Worm (Caenorhabditis elegans): Measurements from ENCODE around the gene hid-1.
A peak's percentile ranks its signal among the peaks of the same experiment; 100 is the strongest.

hid-1 gene

DNA sequence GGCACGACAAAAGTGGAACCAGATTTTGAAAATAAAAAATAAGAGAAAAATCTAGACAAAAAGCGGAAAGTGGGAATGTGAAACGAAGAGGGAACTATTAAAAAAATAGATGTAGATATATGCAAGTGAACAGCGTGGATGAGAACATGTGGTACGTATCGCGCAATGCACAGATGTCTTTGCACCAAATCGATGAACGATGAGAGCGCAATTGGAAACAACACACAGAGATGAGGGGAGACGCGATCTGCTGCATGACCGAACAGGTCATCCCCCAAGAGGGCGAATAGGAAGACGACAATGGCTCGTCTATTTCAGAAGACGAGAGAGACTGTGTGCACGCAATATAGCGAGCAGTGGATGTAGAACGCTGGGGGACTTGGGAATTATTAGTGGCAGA is 36.1 kb upstream of the hid-1 start:
- no peak for TF ChIP-seq hmbx-1 (tag; optimal IDR thresholded peaks at IDR 0.05)
- no peak for TF ChIP-seq ets-7 (tag; optimal IDR thresholded peaks at IDR 0.05)
- no peak for TF ChIP-seq hnd-1 (tag; optimal IDR thresholded peaks at IDR 0.05)
- no peak for TF ChIP-seq B0310.2 (tag; optimal IDR thresholded peaks at IDR 0.05)
- no peak for TF ChIP-seq F13C5.2 (tag; optimal IDR thresholded peaks at IDR 0.05)
- no peak for TF ChIP-seq flt-1 (GFP tag; IDR thresholded peaks at IDR 0.05)
- peak; percentile 63 for TF ChIP-seq hmg-4 (GFP tag; optimal IDR thresholded peaks at IDR 0.05)
- no peak for TF ChIP-seq ceh-36 (tag; optimal IDR thresholded peaks at IDR 0.05)
- no peak for TF ChIP-seq ama-1 (optimal IDR thresholded peaks at IDR 0.05)
- no peak for TF ChIP-seq sea-1 (GFP tag; conservative IDR thresholded peaks at IDR 0.05)
- TF ChIP-seq pes-1 (GFP tag; IDR thresholded peaks at IDR 0.05) = 0 out of 2 replicates have a peak, but pooled peaks have one; percentile 43

DNA sequence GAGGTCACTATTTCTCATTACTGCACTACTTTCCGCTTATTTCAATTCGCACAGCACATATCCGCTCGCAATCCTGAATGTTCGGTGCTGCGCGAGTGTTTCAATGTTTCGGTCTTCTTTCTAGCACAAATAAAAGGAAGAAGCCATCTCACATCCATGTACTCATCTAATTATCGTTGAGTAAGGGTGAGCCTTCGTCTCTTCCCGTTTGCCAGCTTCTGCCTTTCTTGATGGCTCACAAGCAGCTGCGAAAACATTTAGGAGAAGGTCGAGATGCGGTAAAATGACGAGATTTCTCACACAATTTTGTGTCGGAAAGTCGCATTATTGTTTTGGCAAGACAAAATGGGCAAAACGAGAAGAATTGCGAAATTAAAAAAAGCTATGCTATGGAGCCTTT is 33.9 kb upstream of the hid-1 start:
- TF ChIP-seq aly-1 (tag; optimal IDR thresholded peaks at IDR 0.05) (no peak), pes-1 (GFP tag; IDR thresholded peaks at IDR 0.05) (no peak), sea-1 (GFP tag; conservative IDR thresholded peaks at IDR 0.05) (no peak), hmg-4 (GFP tag; optimal IDR thresholded peaks at IDR 0.05) (no peak), B0310.2 (tag; optimal IDR thresholded peaks at IDR 0.05) (no peak), flt-1 (GFP tag; IDR thresholded peaks at IDR 0.05) (no peak), hnd-1 (tag; optimal IDR thresholded peaks at IDR 0.05) (no peak), tbx-37 (GFP tag; conservative IDR thresholded peaks at IDR 0.05) (no peak), scrt-1 (GFP tag; IDR thresholded peaks at IDR 0.05) (no peak), ceh-36 (tag; optimal IDR thresholded peaks at IDR 0.05) (no peak)

DNA sequence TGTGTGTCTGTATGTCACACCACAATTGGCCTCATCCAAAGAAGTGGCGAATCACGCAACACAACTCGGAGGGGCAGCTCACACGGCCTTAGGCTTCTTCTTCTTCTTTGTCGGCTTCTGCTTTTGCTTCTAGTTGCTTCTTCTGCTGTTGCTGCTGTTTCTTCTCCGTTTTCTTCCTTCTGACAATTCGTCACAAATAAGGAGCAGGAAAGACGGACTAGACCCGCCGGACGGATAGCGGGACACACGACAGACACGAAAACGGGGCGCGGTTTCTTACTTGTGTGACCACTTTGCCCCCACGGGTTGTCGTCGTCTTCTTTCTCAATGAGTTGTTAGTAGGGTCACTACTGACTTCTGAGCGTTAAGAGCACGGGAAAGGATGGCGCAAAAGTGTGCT is 32.7 kb upstream of the hid-1 start:
- TF ChIP-seq flt-1 (GFP tag; IDR thresholded peaks at IDR 0.05) (no peak), ceh-36 (tag; optimal IDR thresholded peaks at IDR 0.05) (no peak), B0310.2 (tag; optimal IDR thresholded peaks at IDR 0.05) (no peak), aly-1 (tag; optimal IDR thresholded peaks at IDR 0.05) (no peak), ama-1 (optimal IDR thresholded peaks at IDR 0.05) (no peak), ets-7 (tag; optimal IDR thresholded peaks at IDR 0.05) (no peak), hmbx-1 (tag; optimal IDR thresholded peaks at IDR 0.05) (no peak), hmg-4 (GFP tag; optimal IDR thresholded peaks at IDR 0.05) (no peak), tra-4 (tag; optimal IDR thresholded peaks at IDR 0.05) (no peak), scrt-1 (GFP tag; IDR thresholded peaks at IDR 0.05) (no peak), hnd-1 (tag; optimal IDR thresholded peaks at IDR 0.05) (no peak), tbx-11 (GFP tag; IDR thresholded peaks at IDR 0.05) (no peak)

DNA sequence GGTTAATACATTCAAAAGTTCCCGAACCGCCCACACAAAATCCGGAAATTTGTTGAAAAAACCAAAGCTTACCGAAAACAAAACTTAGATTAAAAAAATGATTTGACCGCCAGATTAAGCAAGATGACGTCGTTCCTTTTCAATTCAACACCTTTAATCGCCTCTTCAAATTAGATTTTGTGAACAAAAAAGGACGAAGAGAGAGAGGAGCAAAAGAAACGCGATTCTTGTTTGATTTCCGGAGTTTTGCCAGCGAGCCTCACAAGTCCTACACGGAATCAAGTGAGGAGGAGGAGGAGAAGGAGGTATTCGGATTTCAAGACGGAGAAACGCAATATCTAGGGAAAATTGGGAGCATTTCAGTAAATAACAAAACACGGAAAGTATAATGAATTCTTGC is 31.4 kb upstream of the hid-1 start:
- TF ChIP-seq tbx-11 (GFP tag; IDR thresholded peaks at IDR 0.05) (no peak), flt-1 (GFP tag; IDR thresholded peaks at IDR 0.05) (no peak)

DNA sequence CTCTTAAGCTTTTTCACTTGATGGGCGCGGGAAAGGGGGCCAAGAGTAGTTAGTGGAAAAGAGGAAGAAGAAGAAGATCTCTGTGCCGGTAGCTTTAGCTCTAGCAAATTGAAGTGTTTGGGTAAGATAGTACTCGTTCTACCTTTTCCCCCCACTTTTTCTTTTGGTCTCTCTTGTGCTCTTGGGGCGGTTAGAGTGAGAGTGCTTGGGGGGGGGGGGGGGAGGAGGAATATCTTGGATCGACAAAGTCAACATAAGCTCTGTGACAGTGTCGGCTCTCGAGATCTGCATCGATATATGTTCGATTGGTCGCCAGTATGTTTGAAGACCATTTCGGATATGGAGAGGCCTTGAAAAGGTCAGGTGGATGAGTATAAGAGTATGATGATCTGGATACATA is 29.1 kb upstream of the hid-1 start, which contains the start of gene fox-1:
fox-1 (minus strand) TSS at position 101 of the 400 bp plus-strand sequence.
- no peak for TF ChIP-seq ceh-36 (tag; optimal IDR thresholded peaks at IDR 0.05)
- no peak for TF ChIP-seq ceh-13 (GFP tag; optimal IDR thresholded peaks at IDR 0.05)
- TF ChIP-seq scrt-1 (GFP tag; IDR thresholded peaks at IDR 0.05) = no peak
- no peak for TF ChIP-seq tra-4 (tag; optimal IDR thresholded peaks at IDR 0.05)
- no peak for TF ChIP-seq hmg-4 (GFP tag; optimal IDR thresholded peaks at IDR 0.05)
- no peak for TF ChIP-seq pes-1 (GFP tag; IDR thresholded peaks at IDR 0.05)
- TF ChIP-seq ets-7 (tag; optimal IDR thresholded peaks at IDR 0.05) = no peak
- no peak for TF ChIP-seq aly-1 (tag; optimal IDR thresholded peaks at IDR 0.05)
- no peak for TF ChIP-seq hmbx-1 (tag; optimal IDR thresholded peaks at IDR 0.05)
- TF ChIP-seq tbx-37 (GFP tag; conservative IDR thresholded peaks at IDR 0.05) = no peak
- no peak for TF ChIP-seq flt-1 (GFP tag; IDR thresholded peaks at IDR 0.05)
- no peak for TF ChIP-seq ama-1 (optimal IDR thresholded peaks at IDR 0.05)
- TF ChIP-seq F13C5.2 (tag; optimal IDR thresholded peaks at IDR 0.05) = no peak
- TF ChIP-seq B0310.2 (tag; optimal IDR thresholded peaks at IDR 0.05) = no peak
- no peak for TF ChIP-seq sea-1 (GFP tag; conservative IDR thresholded peaks at IDR 0.05)
- no peak for TF ChIP-seq tbx-11 (GFP tag; IDR thresholded peaks at IDR 0.05)
- no peak for TF ChIP-seq hnd-1 (tag; optimal IDR thresholded peaks at IDR 0.05)

DNA sequence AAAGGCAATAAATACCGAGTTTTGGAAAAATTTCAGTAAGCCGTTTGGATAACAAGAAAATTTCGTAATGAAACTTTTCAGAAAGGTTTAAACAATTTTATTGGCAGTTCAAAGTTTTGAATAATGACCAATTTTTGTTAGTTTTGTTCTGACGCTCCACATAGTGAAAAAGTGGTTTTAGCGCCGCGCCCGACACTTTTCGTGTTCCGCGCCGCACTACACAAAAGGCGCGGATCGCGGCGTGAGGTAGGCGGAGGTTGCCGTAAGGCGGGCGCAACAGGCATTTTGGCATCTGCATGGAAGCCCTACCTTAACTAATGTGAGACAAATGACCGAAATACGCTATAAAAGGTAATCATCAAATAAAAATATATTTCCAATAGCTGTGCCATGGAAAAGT is 27.1 kb upstream of the hid-1 start:
- TF ChIP-seq F13C5.2 (tag; optimal IDR thresholded peaks at IDR 0.05) (no peak), flt-1 (GFP tag; IDR thresholded peaks at IDR 0.05) (no peak), ceh-36 (tag; optimal IDR thresholded peaks at IDR 0.05) (no peak), tbx-11 (GFP tag; IDR thresholded peaks at IDR 0.05) (no peak), ets-7 (tag; optimal IDR thresholded peaks at IDR 0.05) (no peak), hnd-1 (tag; optimal IDR thresholded peaks at IDR 0.05) (no peak)

DNA sequence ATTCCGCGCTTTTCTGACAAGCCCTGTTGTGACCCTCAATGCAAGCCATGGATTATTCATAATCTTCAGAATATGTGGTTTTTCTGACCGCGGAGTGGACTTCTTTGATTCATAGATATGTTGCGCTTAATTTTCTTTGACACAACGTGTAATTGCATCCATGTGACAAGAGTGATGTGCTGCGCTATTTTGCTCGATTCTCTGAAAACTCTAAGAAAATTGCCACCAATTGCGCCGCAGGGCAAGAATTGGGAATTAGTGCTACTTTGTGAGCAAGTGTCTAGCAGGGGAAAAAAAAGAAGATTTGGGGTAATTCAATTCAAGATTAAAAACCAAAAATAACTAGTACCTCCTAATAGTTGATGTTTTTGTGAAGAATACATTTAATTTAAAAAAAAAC is 24.8 kb upstream of the hid-1 start:
- TF ChIP-seq aly-1 (tag; optimal IDR thresholded peaks at IDR 0.05) = no peak
- TF ChIP-seq tra-4 (tag; optimal IDR thresholded peaks at IDR 0.05) = no peak
- no peak for TF ChIP-seq sea-1 (GFP tag; conservative IDR thresholded peaks at IDR 0.05)
- no peak for TF ChIP-seq scrt-1 (GFP tag; IDR thresholded peaks at IDR 0.05)
- TF ChIP-seq ama-1 (optimal IDR thresholded peaks at IDR 0.05) = no peak
- TF ChIP-seq hmbx-1 (tag; optimal IDR thresholded peaks at IDR 0.05) = no peak
- TF ChIP-seq flt-1 (GFP tag; IDR thresholded peaks at IDR 0.05) = no peak
- TF ChIP-seq hmg-4 (GFP tag; optimal IDR thresholded peaks at IDR 0.05) = no peak
- no peak for TF ChIP-seq pes-1 (GFP tag; IDR thresholded peaks at IDR 0.05)
- no peak for TF ChIP-seq ceh-36 (tag; optimal IDR thresholded peaks at IDR 0.05)
- TF ChIP-seq ets-7 (tag; optimal IDR thresholded peaks at IDR 0.05) = no peak
- no peak for TF ChIP-seq hnd-1 (tag; optimal IDR thresholded peaks at IDR 0.05)
- no peak for TF ChIP-seq B0310.2 (tag; optimal IDR thresholded peaks at IDR 0.05)
- TF ChIP-seq ceh-13 (GFP tag; optimal IDR thresholded peaks at IDR 0.05) = no peak
- TF ChIP-seq tbx-11 (GFP tag; IDR thresholded peaks at IDR 0.05) = no peak
- TF ChIP-seq F13C5.2 (tag; optimal IDR thresholded peaks at IDR 0.05) = no peak
- no peak for TF ChIP-seq tbx-37 (GFP tag; conservative IDR thresholded peaks at IDR 0.05)

DNA sequence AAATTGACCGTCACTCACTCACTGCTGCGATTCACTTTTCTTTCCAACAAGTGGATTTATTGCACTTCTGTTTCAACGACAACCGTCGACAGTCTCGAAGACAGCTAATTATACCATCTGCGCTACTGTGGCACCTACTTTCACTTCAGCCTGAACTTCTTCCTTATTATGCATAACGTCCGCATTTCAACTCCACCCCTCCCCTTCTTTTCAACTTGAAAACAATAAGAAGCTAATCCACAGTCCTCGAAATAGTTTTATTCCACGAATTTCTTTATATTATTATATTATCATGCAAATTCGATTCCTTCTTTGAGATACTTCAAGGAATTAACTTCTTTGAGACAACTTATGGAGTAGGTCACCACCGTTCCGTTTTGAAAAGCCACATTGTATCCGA is 17.5 kb upstream of the hid-1 start, which contains the start of gene R04B3.1:
R04B3.1 (minus strand) TSS at position 101 of the 400 bp plus-strand sequence.
- TF ChIP-seq F13C5.2 (tag; optimal IDR thresholded peaks at IDR 0.05) (no peak), ets-7 (tag; optimal IDR thresholded peaks at IDR 0.05) (no peak), scrt-1 (GFP tag; IDR thresholded peaks at IDR 0.05) (no peak), hnd-1 (tag; optimal IDR thresholded peaks at IDR 0.05) (no peak)

Data from whole organism, early embryonic.